Fruit fly (Drosophila melanogaster) whole organism, adult: ENCODE measurements around the gene CG14431.
A peak's percentile ranks its signal among the peaks of the same experiment; 100 is the strongest.

Experiments used
- CG11617 ChIP-seq: fragments of 200-800 bp; sonication (Bioruptor generic); optimal IDR thresholded peaks from 2 replicates; lab custom pipeline; 2017; ENCODE audit warnings: mild to moderate bottlenecking, missing biosample characterization, missing genetic modification reagents, missing genetic modification characterization
- CG12768 ChIP-seq: fragments of 200-800 bp; sonication (Bioruptor generic); optimal IDR thresholded peaks from 2 replicates; lab custom pipeline; 2017; ENCODE audit warnings: missing biosample characterization, missing genetic modification characterization, mild to moderate bottlenecking, moderate library complexity, missing genetic modification reagents
- CG14711 ChIP-seq: fragments of 200-800 bp; sonication (Bioruptor generic); optimal IDR thresholded peaks from 2 replicates; lab custom pipeline; 2018; ENCODE audit warnings: missing biosample characterization, mild to moderate bottlenecking, missing genetic modification characterization, moderate library complexity
- CG1620 ChIP-seq: fragments of 200-800 bp; sonication (Bioruptor generic); optimal IDR thresholded peaks from 2 replicates; lab custom pipeline; 2016; ENCODE audit warnings: missing biosample characterization, missing genetic modification characterization
- CG33017 ChIP-seq: fragments of 200-800 bp; sonication (Bioruptor generic); optimal IDR thresholded peaks from 2 replicates; lab custom pipeline; 2018; ENCODE audit warnings: missing biosample characterization, mild to moderate bottlenecking, missing genetic modification characterization, moderate library complexity
- CG5204 ChIP-seq: fragments of 200-800 bp; sonication (Bioruptor generic); optimal IDR thresholded peaks from 2 replicates; lab custom pipeline; 2016; ENCODE audit warnings: missing biosample characterization, missing genetic modification characterization
- CG7045 ChIP-seq: fragments of 200-800 bp; sonication (Bioruptor generic); optimal IDR thresholded peaks from 2 replicates; lab custom pipeline; 2017; ENCODE audit warnings: missing biosample characterization, mild to moderate bottlenecking, missing genetic modification characterization
- CG7101 ChIP-seq: fragments of 200-800 bp; sonication (Bioruptor generic); optimal IDR thresholded peaks from 2 replicates; lab custom pipeline; 2018; ENCODE audit warnings: missing biosample characterization, mild to moderate bottlenecking, missing genetic modification characterization, moderate library complexity
- Clk ChIP-seq: fragments of 200-800 bp; sonication (Bioruptor generic); optimal IDR thresholded peaks from 2 replicates; lab custom pipeline; 2017; ENCODE audit warnings: missing biosample characterization, missing genetic modification characterization
- Crg-1 ChIP-seq: fragments of 200-800 bp; sonication (Bioruptor generic); optimal IDR thresholded peaks from 2 replicates; lab custom pipeline; 2016; ENCODE audit warnings: missing biosample characterization, missing genetic modification characterization
- Hr96 ChIP-seq: fragments of 200-800 bp; sonication (Bioruptor generic); optimal IDR thresholded peaks from 2 replicates; lab custom pipeline; 2016; ENCODE audit warnings: missing biosample characterization, missing genetic modification characterization
- Mnt ChIP-seq: fragments of 200-800 bp; sonication (Bioruptor generic); optimal IDR thresholded peaks from 2 replicates; lab custom pipeline; 2016; ENCODE audit warnings: missing biosample characterization, mild to moderate bottlenecking, missing genetic modification characterization
- bab1 ChIP-seq: fragments of 200-800 bp; sonication (Bioruptor generic); optimal IDR thresholded peaks from 3 replicates; lab custom pipeline; 2019; ENCODE audit warnings: missing biosample characterization, mild to moderate bottlenecking, missing genetic modification characterization, moderate library complexity
- cic ChIP-seq: fragments of 200-800 bp; sonication (Bioruptor generic); optimal IDR thresholded peaks from 2 replicates; lab custom pipeline; 2017; ENCODE audit warnings: missing biosample characterization, mild to moderate bottlenecking, missing genetic modification characterization, moderate library complexity
- cnc ChIP-seq, 2 experiments: fragments of >200 bp; optimal IDR thresholded peaks; 2 replicates each; lab custom pipeline; 2017
- kay ChIP-seq: fragments of 200-800 bp; sonication (Bioruptor generic); peaks from one replicate; lab custom pipeline; 2016; ENCODE audit warnings: missing biosample characterization, missing genetic modification characterization, borderline replicate concordance
- ovo ChIP-seq: fragments of 200-800 bp; sonication (Bioruptor generic); optimal IDR thresholded peaks from 2 replicates; lab custom pipeline; 2016; ENCODE audit warnings: missing biosample characterization, missing genetic modification characterization
- pad ChIP-seq: fragments of 200-800 bp; sonication (Bioruptor generic); optimal IDR thresholded peaks from 3 replicates; lab custom pipeline; 2017; ENCODE audit warnings: missing biosample characterization, missing genetic modification characterization, mild to moderate bottlenecking, moderate library complexity, missing genetic modification reagents
- tj ChIP-seq: fragments of 200-800 bp; sonication (Bioruptor generic); optimal IDR thresholded peaks from 3 replicates; lab custom pipeline; 2017; ENCODE audit warnings: missing biosample characterization, mild to moderate bottlenecking, missing genetic modification characterization, moderate library complexity
- toe ChIP-seq: fragments of 200-800 bp; sonication (Bioruptor generic); optimal IDR thresholded peaks from 2 replicates; lab custom pipeline; 2016; ENCODE audit warnings: missing biosample characterization, missing genetic modification characterization

The CG14431 gene

dm6 chrX:6937417-6937816 is 29.3 kb downstream of the CG14431 start:
- TF ChIP-seq CG33017 (tag; lab: Kevin White, UChicago) (no peak), Crg-1 (GFP tag; lab: Kevin White, UChicago) (no peak), bab1 (GFP tag; lab: Kevin White, UChicago) (no peak), cnc (optimal IDR thresholded peaks at IDR 0.05; lab: Kevin White, UChicago) (no peak), pad (GFP tag; lab: Kevin White, UChicago) (no peak), Hr96 (no peak), CG11617 (GFP tag; lab: Kevin White, UChicago) (no peak)

- TF ChIP-seq CG7101 (tag; lab: Kevin White, UChicago) (peak; percentile 37), kay (no peak), CG7045 (GFP tag; lab: Kevin White, UChicago) (no peak), bab1 (GFP tag; lab: Kevin White, UChicago) (peak; percentile 20), Mnt (peak; percentile 77), CG1620 (peak; percentile 0)
Measured at dm6 chrX:6968564-6968963, 60.5 kb downstream of the CG14431 start, which contains the start of gene Setd3. Gene Setd3, minus strand, starts transcription at chrX:6968750.

- TF ChIP-seq CG7045 (GFP tag; lab: Kevin White, UChicago) (peak; percentile 63), CG7101 (tag; lab: Kevin White, UChicago) (peak; percentile 89), ovo (GFP tag; lab: Kevin White, UChicago) (no peak), Hr96 (peak; percentile 63), cnc (optimal IDR thresholded peaks at IDR 0.05; lab: Kevin White, UChicago) (no peak), CG11617 (GFP tag; lab: Kevin White, UChicago) (peak; percentile 78), bab1 (GFP tag; lab: Kevin White, UChicago) (peak; percentile 97), toe (peak; percentile 34), CG12768 (peak; percentile 53), CG14711 (tag; lab: Kevin White, UChicago) (peak; percentile 84), CG1620 (peak; percentile 76), kay (no peak), Crg-1 (GFP tag; lab: Kevin White, UChicago) (peak; percentile 75), Clk (GFP tag; lab: Kevin White, UChicago) (no peak), cic (GFP tag; lab: Kevin White, UChicago) (no peak), CG33017 (tag; lab: Kevin White, UChicago) (peak; percentile 83), pad (GFP tag; lab: Kevin White, UChicago) (peak; percentile 58), CG5204 (peak; percentile 71), Mnt (peak; percentile 70), tj (GFP tag; lab: Kevin White, UChicago) (peak; percentile 59)
Measured at dm6 chrX:6969364-6970137, 61.5 kb downstream of the CG14431 start, which contains the start of gene CG4586. Gene CG4586, plus strand, starts transcription at chrX:6969918.

dm6 chrX:6973340-6973739 is 65.3 kb downstream of the CG14431 start, which contains the start of gene CG3040:
Gene CG3040, minus strand, starts transcription at chrX:6973393.
- no peak for TF ChIP-seq toe
- TF ChIP-seq CG14711 (tag; lab: Kevin White, UChicago): peak; percentile 53
- TF ChIP-seq Crg-1 (GFP tag; lab: Kevin White, UChicago): no peak
- peak; percentile 3 for TF ChIP-seq kay
- TF ChIP-seq CG7101 (tag; lab: Kevin White, UChicago): peak; percentile 29
- peak; percentile 33 for TF ChIP-seq CG1620
- TF ChIP-seq bab1 (GFP tag; lab: Kevin White, UChicago): peak; percentile 69
- no peak for TF ChIP-seq Mnt

dm6 chrX:6974221-6974620 is 66.1 kb downstream of the CG14431 start:
- TF ChIP-seq kay (no peak), CG11617 (GFP tag; lab: Kevin White, UChicago) (no peak), pad (GFP tag; lab: Kevin White, UChicago) (no peak), Crg-1 (GFP tag; lab: Kevin White, UChicago) (no peak), Hr96 (no peak), CG14711 (tag; lab: Kevin White, UChicago) (no peak), CG33017 (tag; lab: Kevin White, UChicago) (no peak), cnc (optimal IDR thresholded peaks at IDR 0.05; lab: Kevin White, UChicago) (no peak), CG12768 (no peak), toe (no peak), Mnt (no peak), Clk (GFP tag; lab: Kevin White, UChicago) (no peak), CG1620 (no peak), bab1 (GFP tag; lab: Kevin White, UChicago) (no peak), ovo (GFP tag; lab: Kevin White, UChicago) (no peak), cic (GFP tag; lab: Kevin White, UChicago) (no peak), tj (GFP tag; lab: Kevin White, UChicago) (no peak), CG7101 (tag; lab: Kevin White, UChicago) (no peak), CG7045 (GFP tag; lab: Kevin White, UChicago) (no peak), CG5204 (no peak)

- TF ChIP-seq pad (GFP tag; lab: Kevin White, UChicago) (no peak), tj (GFP tag; lab: Kevin White, UChicago) (peak; percentile 37)
Measured at dm6 chrX:6976364-6976763, 68.3 kb downstream of the CG14431 start.
